Worm (Caenorhabditis elegans): ENCODE data around the gene F58B4.3.

Gene F58B4.3

ce11 chrV:10947930-10948329 is 18.3 kb downstream of the F58B4.3 start, which contains the start of gene F17C11.2:
TSS of gene F17C11.2 (plus strand) at chrV:10948230.
- TF ChIP-seq klf-2 (GFP tag; conservative IDR thresholded peaks at IDR 0.05) (no peak), ztf-23 (GFP tag; IDR thresholded peaks at IDR 0.05) (no peak), ref-1 (GFP tag; conservative IDR thresholded peaks at IDR 0.05) (no peak), med-1 (GFP tag; optimal IDR thresholded peaks at IDR 0.05; ENCODE audit: insufficient read depth) (no peak), flt-1 (GFP tag; IDR thresholded peaks at IDR 0.05) (no peak)

ce11 chrV:10949511-10949910 is 19.9 kb downstream of the F58B4.3 start, which contains the start of gene col-153:
TSS of gene col-153 (plus strand) at chrV:10949811.
- no peak for TF ChIP-seq tab-1 (GFP tag; IDR thresholded peaks at IDR 0.05)
- TF ChIP-seq ztf-23 (GFP tag; IDR thresholded peaks at IDR 0.05): no peak
- no peak for TF ChIP-seq flt-1 (GFP tag; IDR thresholded peaks at IDR 0.05)
- TF ChIP-seq klf-2 (GFP tag; conservative IDR thresholded peaks at IDR 0.05): no peak
- no peak for TF ChIP-seq ref-1 (GFP tag; conservative IDR thresholded peaks at IDR 0.05)
- TF ChIP-seq med-1 (GFP tag; optimal IDR thresholded peaks at IDR 0.05; ENCODE audit: insufficient read depth): no peak
- no peak for TF ChIP-seq ztf-29 (GFP tag; IDR thresholded peaks at IDR 0.05)
- TF ChIP-seq T22C8.4 (GFP tag; IDR thresholded peaks at IDR 0.05): no peak
- no peak for TF ChIP-seq cog-1 (tag; optimal IDR thresholded peaks at IDR 0.05)

ce11 chrV:10951655-10952278 is 22.2 kb downstream of the F58B4.3 start, which contains the start of gene F17C11.4:
TSS of gene F17C11.4 (plus strand) at chrV:10951860.
- TF ChIP-seq cog-1 (tag; optimal IDR thresholded peaks at IDR 0.05): no peak
- TF ChIP-seq ztf-23 (GFP tag; IDR thresholded peaks at IDR 0.05): peak; percentile 34; the same call in 1 of the 2 replicates

DNA sequence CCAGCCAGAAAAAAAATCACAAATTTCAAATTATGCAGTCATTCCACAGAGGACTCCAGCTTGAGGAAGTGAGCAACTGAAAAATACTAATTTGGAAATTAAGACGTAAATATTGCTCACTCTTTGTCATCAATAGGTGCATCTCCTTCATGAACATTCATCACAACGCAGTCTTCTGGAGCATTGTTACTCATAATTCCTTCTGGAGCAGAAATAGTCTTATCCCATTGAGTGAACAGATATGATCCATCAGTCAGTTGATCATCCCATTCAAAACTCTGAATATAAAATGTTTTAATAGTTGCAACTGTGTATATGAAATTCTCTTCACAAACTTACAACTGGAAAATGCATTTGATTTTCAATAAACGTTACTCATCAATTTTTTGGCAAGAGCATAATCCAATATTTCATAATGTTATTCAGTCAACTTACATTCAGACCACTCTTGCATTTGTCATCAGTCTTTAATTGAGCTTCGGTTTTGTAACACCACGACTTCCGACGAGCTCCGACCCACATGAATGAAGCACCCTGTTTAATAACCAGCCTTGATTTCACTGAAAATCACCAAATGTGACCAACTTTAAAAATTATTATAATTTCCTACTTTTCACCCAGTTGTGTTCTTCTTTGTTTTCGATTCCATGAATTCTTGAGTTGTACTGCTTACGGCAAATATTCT is 24.0 kb downstream of the F58B4.3 start:
- no peak for TF ChIP-seq med-1 (GFP tag; optimal IDR thresholded peaks at IDR 0.05; ENCODE audit: insufficient read depth)
- no peak for TF ChIP-seq flt-1 (GFP tag; IDR thresholded peaks at IDR 0.05)
- no peak for TF ChIP-seq klf-2 (GFP tag; conservative IDR thresholded peaks at IDR 0.05)
- TF ChIP-seq ztf-29 (GFP tag; IDR thresholded peaks at IDR 0.05): no peak
- TF ChIP-seq T22C8.4 (GFP tag; IDR thresholded peaks at IDR 0.05): no peak
- TF ChIP-seq ztf-23 (GFP tag; IDR thresholded peaks at IDR 0.05): no peak
- TF ChIP-seq ref-1 (GFP tag; conservative IDR thresholded peaks at IDR 0.05): no peak
- TF ChIP-seq tab-1 (GFP tag; IDR thresholded peaks at IDR 0.05): no peak
- TF ChIP-seq cog-1 (tag; optimal IDR thresholded peaks at IDR 0.05): no peak

ce11 chrV:10954334-10954733 is 24.7 kb downstream of the F58B4.3 start, which contains the start of gene clec-221:
TSS of gene clec-221 (minus strand) at chrV:10954434.
- no peak for TF ChIP-seq T22C8.4 (GFP tag; IDR thresholded peaks at IDR 0.05)
- TF ChIP-seq flt-1 (GFP tag; IDR thresholded peaks at IDR 0.05): no peak
- TF ChIP-seq tab-1 (GFP tag; IDR thresholded peaks at IDR 0.05): no peak
- no peak for TF ChIP-seq ztf-23 (GFP tag; IDR thresholded peaks at IDR 0.05)
- no peak for TF ChIP-seq cog-1 (tag; optimal IDR thresholded peaks at IDR 0.05)
- TF ChIP-seq ref-1 (GFP tag; conservative IDR thresholded peaks at IDR 0.05): no peak
- TF ChIP-seq med-1 (GFP tag; optimal IDR thresholded peaks at IDR 0.05; ENCODE audit: insufficient read depth): no peak
- TF ChIP-seq ztf-29 (GFP tag; IDR thresholded peaks at IDR 0.05): no peak
- TF ChIP-seq klf-2 (GFP tag; conservative IDR thresholded peaks at IDR 0.05): no peak

DNA sequence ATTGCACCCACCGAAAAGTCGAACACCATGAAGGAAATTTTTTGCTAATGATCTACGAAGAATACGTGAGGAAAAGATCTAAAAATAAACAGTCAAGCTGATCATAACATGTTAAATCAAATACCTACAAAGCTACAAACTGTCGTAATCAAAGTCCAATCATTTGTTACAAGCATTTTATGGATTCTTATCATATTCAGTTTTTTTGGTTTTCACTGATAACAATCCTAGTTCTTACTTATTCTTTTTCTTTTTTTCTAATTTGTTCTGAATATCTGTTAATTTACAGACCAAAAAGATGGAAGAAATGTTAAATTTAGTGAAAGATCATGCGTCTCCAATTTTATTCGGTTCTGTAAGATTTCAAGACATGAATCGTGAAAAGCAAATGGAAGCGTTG is 25.2 kb downstream of the F58B4.3 start, which contains the start of gene F17C11.6:
Gene F17C11.6 (plus strand): TSS at position 290 of the 400 bp plus-strand sequence.
- TF ChIP-seq flt-1 (GFP tag; IDR thresholded peaks at IDR 0.05) (no peak), med-1 (GFP tag; optimal IDR thresholded peaks at IDR 0.05; ENCODE audit: insufficient read depth) (no peak), ztf-23 (GFP tag; IDR thresholded peaks at IDR 0.05) (no peak), T22C8.4 (GFP tag; IDR thresholded peaks at IDR 0.05) (no peak), ref-1 (GFP tag; conservative IDR thresholded peaks at IDR 0.05) (no peak), klf-2 (GFP tag; conservative IDR thresholded peaks at IDR 0.05) (no peak), ztf-29 (GFP tag; IDR thresholded peaks at IDR 0.05) (no peak), tab-1 (GFP tag; IDR thresholded peaks at IDR 0.05) (no peak)

DNA sequence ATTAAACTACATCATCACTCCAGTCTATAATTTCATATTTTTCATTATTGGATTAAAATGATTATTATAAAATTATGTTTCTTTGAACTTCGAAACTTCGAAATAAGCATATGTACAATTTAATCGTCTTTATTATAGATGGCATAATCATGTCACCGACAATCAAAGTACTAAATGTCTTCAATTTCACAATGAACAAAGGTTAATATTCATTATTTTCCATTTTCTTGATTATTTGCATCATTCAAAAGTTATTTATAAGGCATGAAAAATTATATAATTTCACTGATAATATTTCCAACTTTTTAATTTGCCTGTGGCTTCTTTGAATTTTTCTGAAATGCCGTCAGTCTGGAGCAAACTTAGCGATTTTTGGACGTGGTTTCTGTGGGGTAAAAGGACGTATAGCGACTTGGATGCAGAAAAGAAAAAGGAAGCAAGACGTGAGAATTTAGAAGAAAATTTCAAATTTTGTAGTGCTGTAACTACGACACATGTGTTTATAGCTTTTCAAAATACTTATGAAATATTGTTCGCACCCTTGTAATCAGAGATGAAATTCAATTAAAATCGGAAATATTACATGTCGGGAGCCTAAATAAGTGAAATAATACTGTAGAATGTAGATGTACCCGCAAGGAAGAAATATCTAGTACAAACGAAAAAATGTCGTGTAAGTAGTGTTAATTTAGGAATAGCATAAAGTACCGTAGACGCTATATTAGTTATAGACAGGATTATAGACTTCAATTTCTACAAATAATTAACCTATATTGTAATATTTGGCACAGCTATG is 26.3 kb downstream of the F58B4.3 start, which contains the start of gene F17C11.13:
Gene F17C11.13 (plus strand): TSS at position 243 of the 796 bp plus-strand sequence.
- TF ChIP-seq T22C8.4 (GFP tag; IDR thresholded peaks at IDR 0.05) (no peak), klf-2 (GFP tag; conservative IDR thresholded peaks at IDR 0.05) (no peak), ref-1 (GFP tag; conservative IDR thresholded peaks at IDR 0.05) (no peak), tab-1 (GFP tag; IDR thresholded peaks at IDR 0.05) (no peak), cog-1 (tag; optimal IDR thresholded peaks at IDR 0.05) (no peak), ztf-23 (GFP tag; IDR thresholded peaks at IDR 0.05) (no peak), flt-1 (GFP tag; IDR thresholded peaks at IDR 0.05) (no peak), ztf-29 (GFP tag; IDR thresholded peaks at IDR 0.05) (no peak), med-1 (GFP tag; optimal IDR thresholded peaks at IDR 0.05; ENCODE audit: insufficient read depth) (no peak)

ce11 chrV:10958322-10958900 is 28.8 kb downstream of the F58B4.3 start, which contains the start of gene pigt-1:
TSS of gene pigt-1 (minus strand) at chrV:10958821.
- no peak for TF ChIP-seq flt-1 (GFP tag; IDR thresholded peaks at IDR 0.05)
- no peak for TF ChIP-seq med-1 (GFP tag; optimal IDR thresholded peaks at IDR 0.05; ENCODE audit: insufficient read depth)
- TF ChIP-seq tab-1 (GFP tag; IDR thresholded peaks at IDR 0.05): no peak
- TF ChIP-seq cog-1 (tag; optimal IDR thresholded peaks at IDR 0.05): no peak
- TF ChIP-seq ztf-23 (GFP tag; IDR thresholded peaks at IDR 0.05): no peak
- no peak for TF ChIP-seq ztf-29 (GFP tag; IDR thresholded peaks at IDR 0.05)
- TF ChIP-seq ref-1 (GFP tag; conservative IDR thresholded peaks at IDR 0.05): no peak
- TF ChIP-seq T22C8.4 (GFP tag; IDR thresholded peaks at IDR 0.05): no peak
- TF ChIP-seq klf-2 (GFP tag; conservative IDR thresholded peaks at IDR 0.05): no peak
